Worm (Caenorhabditis elegans) whole organism, L4/young adult: ENCODE measurements around the gene F49E2.5.

ENCODE experiments used
- W03F9.2 ChIP-seq: fragments of 150-350 bp; optimal IDR thresholded peaks from 2 replicates; lab custom pipeline; 2014; ENCODE audit warnings: missing biosample characterization, missing genetic modification characterization
- dao-5 ChIP-seq: sonication (generic microtip); optimal IDR thresholded peaks from 2 replicates; lab custom pipeline; 2016; ENCODE audit warnings: missing genotype, missing genetic modification characterization, moderate library complexity, missing compliant biosample characterization
- him-1 ChIP-seq: sonication (generic microtip); optimal IDR thresholded peaks from 2 replicates; lab custom pipeline; 2016; ENCODE audit warnings: missing genotype, missing genetic modification reagents, missing genetic modification characterization, missing compliant biosample characterization

Gene F49E2.5

ce11 chrX:9597299-9597698 is 53.8 kb downstream of the F49E2.5 start:
- no peak for TF ChIP-seq him-1 (tag; lab: Kevin White, UChicago)
- TF ChIP-seq W03F9.2, result no peak

- TF ChIP-seq W03F9.2 (no peak), dao-5 (tag; lab: Kevin White, UChicago) (no peak), him-1 (tag; lab: Kevin White, UChicago) (no peak)
Measured at ce11 chrX:9602625-9603024, 59.2 kb downstream of the F49E2.5 start.

ce11 chrX:9603180-9603579 is 59.7 kb downstream of the F49E2.5 start:
- TF ChIP-seq him-1 (tag; lab: Kevin White, UChicago), result no peak
- no peak for TF ChIP-seq W03F9.2
- no peak for TF ChIP-seq dao-5 (tag; lab: Kevin White, UChicago)

ce11 chrX:9608127-9608526 is 64.7 kb downstream of the F49E2.5 start:
- TF ChIP-seq him-1 (tag; lab: Kevin White, UChicago), result no peak
- TF ChIP-seq W03F9.2, result no peak
- no peak for TF ChIP-seq dao-5 (tag; lab: Kevin White, UChicago)

- TF ChIP-seq W03F9.2 (no peak), dao-5 (tag; lab: Kevin White, UChicago) (no peak), him-1 (tag; lab: Kevin White, UChicago) (no peak)
Measured at ce11 chrX:9610040-9610613, 66.7 kb downstream of the F49E2.5 start, which contains the start of gene C11E4.6. TSS of gene C11E4.6 (plus strand) at chrX:9610563.
